Worm (Caenorhabditis elegans): Measurements from ENCODE around the gene nkcc-1.

DNA sequence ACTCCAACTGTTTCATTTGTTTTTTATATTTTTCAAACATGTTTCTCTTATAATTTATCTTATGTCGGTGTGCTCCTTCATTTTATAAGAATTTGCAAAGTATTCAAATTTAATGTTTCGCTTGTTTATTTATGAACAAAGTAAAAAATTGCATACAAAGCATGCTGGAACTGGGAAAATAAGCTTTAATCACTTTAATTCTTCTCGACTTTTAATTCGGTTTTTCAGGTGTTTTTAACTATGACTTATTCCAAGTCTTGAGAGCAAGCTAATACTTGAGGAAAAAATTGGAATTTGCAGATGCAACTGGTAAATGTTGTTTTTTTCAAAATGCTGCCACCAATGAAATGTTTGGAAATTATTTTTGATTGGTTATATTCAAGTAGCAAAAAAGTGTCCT, 7.9 kb upstream of the nkcc-1 start, which contains the start of gene srz-59:
- TF ChIP-seq nhr-23 (tag; optimal IDR thresholded peaks at IDR 0.05) (no peak), zag-1 (tag; optimal IDR thresholded peaks at IDR 0.05) (no peak), ceh-16 (tag; optimal IDR thresholded peaks at IDR 0.05) (no peak), ztf-11 (tag; optimal IDR thresholded peaks at IDR 0.05) (no peak), nhr-237 (tag; optimal IDR thresholded peaks at IDR 0.05) (no peak), lin-39 (tag; optimal IDR thresholded peaks at IDR 0.05) (no peak)
